Worm (Caenorhabditis elegans): ENCODE data around the gene srz-38.
A peak's percentile ranks its signal among the peaks of the same experiment; 100 is the strongest.

Gene srz-38

DNA sequence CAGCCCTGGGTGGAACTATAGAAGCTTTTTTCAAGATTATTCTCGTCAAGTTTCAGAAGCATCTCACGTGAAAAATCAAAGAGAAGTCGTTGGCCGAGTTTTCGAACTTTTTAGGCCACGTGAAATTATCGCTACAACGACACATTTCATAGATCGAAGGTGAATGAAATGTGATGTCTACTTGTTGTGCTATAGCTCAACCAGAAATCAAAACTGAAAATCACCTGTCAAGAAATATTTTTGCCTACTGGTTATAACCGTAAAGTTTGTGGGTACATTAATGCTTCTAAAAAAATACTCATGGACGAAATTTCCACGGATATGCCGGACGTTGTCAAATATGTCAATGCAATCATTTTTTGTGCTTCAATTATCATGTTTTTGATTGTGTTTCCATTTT lies at the start of gene srz-38:
Gene srz-38 (plus strand): TSS at position 301 of the 400 bp plus-strand sequence.
- TF ChIP-seq unc-55 (GFP tag; optimal IDR thresholded peaks at IDR 0.05) (no peak), unc-3 (GFP tag; conservative IDR thresholded peaks at IDR 0.05) (no peak), unc-3 (tag; optimal IDR thresholded peaks at IDR 0.05) (no peak), pros-1 (tag; optimal IDR thresholded peaks at IDR 0.05) (no peak), zip-5 (tag; optimal IDR thresholded peaks at IDR 0.05) (no peak), C08G9.2 (tag; optimal IDR thresholded peaks at IDR 0.05) (no peak), npax-4 (tag; optimal IDR thresholded peaks at IDR 0.05) (no peak), K02D7.2 (tag; optimal IDR thresholded peaks at IDR 0.05) (no peak), fkh-6 (tag; optimal IDR thresholded peaks at IDR 0.05) (no peak), eyg-1 (tag; optimal IDR thresholded peaks at IDR 0.05) (no peak), hlh-30 (tag; optimal IDR thresholded peaks at IDR 0.05; ENCODE audit: insufficient read depth) (no peak), ceh-22 (tag; optimal IDR thresholded peaks at IDR 0.05) (no peak), elt-2 (tag; optimal IDR thresholded peaks at IDR 0.05) (no peak), unc-42 (tag; optimal IDR thresholded peaks at IDR 0.05) (no peak), gmeb-2 (tag; optimal IDR thresholded peaks at IDR 0.05) (no peak), rnt-1 (tag; optimal IDR thresholded peaks at IDR 0.05) (no peak), K09A11.1 (tag; optimal IDR thresholded peaks at IDR 0.05; ENCODE audit: insufficient read depth) (no peak), ceh-34 (tag; optimal IDR thresholded peaks at IDR 0.05) (no peak), ttx-3 (tag; optimal IDR thresholded peaks at IDR 0.05) (no peak)

DNA sequence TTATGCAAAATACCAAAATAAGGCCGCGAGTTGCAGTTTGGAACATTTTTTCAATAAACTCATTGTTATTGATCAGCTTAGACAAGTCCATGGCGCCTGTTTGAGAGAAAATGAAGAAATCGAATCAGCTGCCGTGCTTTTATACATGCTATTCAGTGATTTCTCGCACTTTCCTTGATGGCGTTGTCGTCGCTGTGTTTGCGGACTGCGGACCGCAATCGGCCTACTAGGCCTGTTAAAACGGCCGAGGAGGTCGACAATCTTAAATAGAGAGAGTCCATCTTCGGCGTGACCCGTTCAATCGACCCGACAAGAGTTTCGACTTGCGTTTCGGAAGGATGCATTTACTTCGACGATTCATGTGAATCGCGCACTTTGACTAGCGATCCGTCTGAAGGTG lies 44.4 kb upstream of the srz-38 start, which contains the start of gene srz-75:
Gene srz-75 (minus strand): TSS at position 101 of the 400 bp plus-strand sequence.
- no peak for TF ChIP-seq ceh-34 (tag; optimal IDR thresholded peaks at IDR 0.05)
- TF ChIP-seq hlh-15 (tag; optimal IDR thresholded peaks at IDR 0.05): no peak
- TF ChIP-seq dmd-4 (tag; optimal IDR thresholded peaks at IDR 0.05; ENCODE audit: borderline replicate concordance): no peak
- no peak for TF ChIP-seq F13H6.1 (tag; optimal IDR thresholded peaks at IDR 0.05)

DNA sequence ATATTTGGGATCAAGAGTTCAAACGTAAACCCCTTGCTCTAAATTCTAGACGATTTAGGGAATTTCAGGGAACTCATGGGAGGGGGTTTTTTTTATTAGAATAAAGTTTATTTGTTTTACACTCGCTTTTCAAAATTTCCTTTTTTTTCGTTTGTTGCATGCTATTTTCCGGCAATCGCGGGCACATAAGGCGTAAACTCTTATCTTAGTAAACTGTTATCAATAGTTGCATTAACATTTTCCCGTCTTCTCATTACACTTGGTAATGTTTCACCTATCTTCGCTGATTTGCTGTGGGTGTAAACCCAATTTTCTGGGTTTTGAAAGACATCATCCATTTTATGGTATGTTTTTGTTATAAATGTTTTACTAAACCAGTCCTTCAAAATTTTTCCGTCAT lies 41.2 kb upstream of the srz-38 start:
- TF ChIP-seq pax-1 (tag; optimal IDR thresholded peaks at IDR 0.05) (no peak), elt-2 (tag; optimal IDR thresholded peaks at IDR 0.05) (peak; percentile 37)

DNA sequence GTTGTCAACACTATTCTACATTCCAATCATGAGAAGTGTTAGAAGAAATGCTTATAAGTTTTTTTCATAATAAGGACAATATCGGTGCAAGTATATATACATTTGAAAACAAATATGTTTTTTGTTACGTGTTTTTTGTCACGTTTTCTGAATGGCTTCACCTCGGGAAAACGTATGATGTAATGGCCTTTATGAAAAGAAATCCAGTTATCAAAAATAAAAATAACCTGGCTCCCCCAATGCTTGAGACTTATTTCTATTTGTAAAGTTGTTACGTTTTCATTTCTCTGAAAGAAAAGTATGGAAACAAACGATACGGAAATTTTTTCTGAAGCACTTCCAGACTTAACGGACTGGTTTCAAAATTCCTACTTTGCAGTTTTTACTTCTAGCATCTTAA lies 36.3 kb upstream of the srz-38 start, which contains the start of gene srz-72:
Gene srz-72 (plus strand): TSS at position 301 of the 400 bp plus-strand sequence.
- TF ChIP-seq nhr-11 (tag; optimal IDR thresholded peaks at IDR 0.05): no peak
- no peak for TF ChIP-seq unc-42 (tag; optimal IDR thresholded peaks at IDR 0.05)
- TF ChIP-seq unc-86 (tag; optimal IDR thresholded peaks at IDR 0.05): no peak
- TF ChIP-seq unc-55 (GFP tag; optimal IDR thresholded peaks at IDR 0.05): no peak
- TF ChIP-seq Y22D7AL.16 (tag; optimal IDR thresholded peaks at IDR 0.05): no peak
- TF ChIP-seq ceh-24 (tag; optimal IDR thresholded peaks at IDR 0.05): no peak

DNA sequence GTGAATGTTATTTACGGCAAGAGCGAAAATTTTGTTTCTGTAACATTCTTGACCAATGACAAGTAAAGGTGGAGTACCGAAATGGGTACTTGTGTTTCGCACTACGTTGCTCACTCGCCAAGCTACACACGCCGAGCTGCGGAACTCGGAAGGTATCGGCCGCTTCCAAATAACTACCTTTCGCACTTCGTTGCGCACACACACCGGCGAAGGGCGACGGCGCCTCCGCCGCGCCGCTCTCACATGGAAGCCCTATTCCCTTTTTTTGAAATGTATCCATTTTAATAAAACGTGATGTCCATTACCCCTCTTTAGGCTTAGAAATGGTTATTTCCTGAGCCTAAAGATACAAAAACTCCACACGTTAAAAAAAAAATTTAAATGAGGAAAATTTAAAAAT lies 28.2 kb upstream of the srz-38 start:
- no peak for TF ChIP-seq dve-1 (tag; optimal IDR thresholded peaks at IDR 0.05)
- no peak for TF ChIP-seq ceh-31 (tag; optimal IDR thresholded peaks at IDR 0.05)
- TF ChIP-seq sdc-2 (tag; optimal IDR thresholded peaks at IDR 0.05): no peak
- no peak for TF ChIP-seq tbx-7 (tag; optimal IDR thresholded peaks at IDR 0.05)
- no peak for TF ChIP-seq elt-4 (tag; optimal IDR thresholded peaks at IDR 0.05)
- TF ChIP-seq dmd-4 (tag; optimal IDR thresholded peaks at IDR 0.05; ENCODE audit: borderline replicate concordance): no peak
- TF ChIP-seq mec-3 (tag; optimal IDR thresholded peaks at IDR 0.05; ENCODE audit: borderline replicate concordance): no peak
- TF ChIP-seq sox-2 (GFP tag; IDR thresholded peaks at IDR 0.05): no peak
- no peak for TF ChIP-seq elt-2 (tag; optimal IDR thresholded peaks at IDR 0.05)
- no peak for TF ChIP-seq pat-9 (tag; optimal IDR thresholded peaks at IDR 0.05)
- no peak for TF ChIP-seq ceh-14 (tag; optimal IDR thresholded peaks at IDR 0.05)
